Worm (Caenorhabditis elegans) whole organism, early embryonic: Measurements from ENCODE around the gene pept-1.

Experiments used
- B0310.2 ChIP-seq: sonication (generic microtip); optimal IDR thresholded peaks from 2 replicates; lab custom pipeline; 2016; ENCODE audit warnings: mild to moderate bottlenecking, missing genetic modification characterization, missing compliant biosample characterization
- F13C5.2 ChIP-seq: sonication (generic microtip); optimal IDR thresholded peaks from 2 replicates; lab custom pipeline; 2017; ENCODE audit warnings: mild to moderate bottlenecking, missing genetic modification characterization, inconsistent platforms, missing compliant biosample characterization
- aly-1 ChIP-seq: sonication (generic microtip); optimal IDR thresholded peaks from 2 replicates; lab custom pipeline; 2016; ENCODE audit warnings: missing genetic modification characterization, missing compliant biosample characterization
- ama-1 ChIP-seq: fragments of 150-350 bp; optimal IDR thresholded peaks from 2 replicates; lab custom pipeline; 2014
- ceh-13 ChIP-seq: fragments of 200-800 bp; sonication (Bioruptor generic); optimal IDR thresholded peaks from 2 replicates; lab custom pipeline; 2018; ENCODE audit warnings: mild to moderate bottlenecking, missing genetic modification characterization, missing compliant biosample characterization
- ceh-36 ChIP-seq: sonication (generic microtip); optimal IDR thresholded peaks from 2 replicates; lab custom pipeline; 2016; ENCODE audit warnings: missing genetic modification characterization, inconsistent platforms, missing compliant biosample characterization
- ets-7 ChIP-seq: sonication (generic microtip); optimal IDR thresholded peaks from 2 replicates; lab custom pipeline; 2016; ENCODE audit warnings: missing genotype, missing genetic modification characterization, missing compliant biosample characterization
- flt-1 ChIP-seq: fragments of 200-800 bp; sonication (Bioruptor generic); IDR thresholded peaks from 2 replicates; pipeline ENCODE4 v1.3.6; 2022; ENCODE audit warnings: missing genetic modification characterization, missing compliant biosample characterization
- hmbx-1 ChIP-seq: sonication (generic microtip); optimal IDR thresholded peaks from 2 replicates; lab custom pipeline; 2016; ENCODE audit warnings: mild to moderate bottlenecking, missing genetic modification characterization, missing compliant biosample characterization
- hmg-4 ChIP-seq: fragments of 200-800 bp; sonication (Bioruptor generic); optimal IDR thresholded peaks from 2 replicates; lab custom pipeline; 2018; ENCODE audit warnings: mild to moderate bottlenecking, missing genetic modification characterization, missing compliant biosample characterization
- hnd-1 ChIP-seq: sonication (generic microtip); optimal IDR thresholded peaks from 2 replicates; lab custom pipeline; 2016; ENCODE audit warnings: missing genetic modification characterization, missing compliant biosample characterization
- pes-1 ChIP-seq: fragments of 200-800 bp; sonication (Bioruptor generic); IDR thresholded peaks from 2 replicates; pipeline ENCODE4 v1.3.6; 2022; ENCODE audit warnings: missing genetic modification reagents, missing genetic modification characterization, missing compliant biosample characterization
- scrt-1 ChIP-seq: fragments of 200-800 bp; sonication (Bioruptor generic); IDR thresholded peaks from 2 replicates; pipeline ENCODE4 v1.3.6; 2022; ENCODE audit warnings: missing genetic modification characterization, missing compliant biosample characterization
- sea-1 ChIP-seq: fragments of 200-800 bp; sonication (Bioruptor generic); conservative IDR thresholded peaks from 2 replicates; pipeline ENCODE4 v1.3.6; 2022; ENCODE audit warnings: missing genetic modification characterization, missing compliant biosample characterization
- tbx-11 ChIP-seq: fragments of 200-800 bp; sonication (Bioruptor generic); IDR thresholded peaks from 2 replicates; pipeline ENCODE4 v1.3.6; 2022; ENCODE audit warnings: missing genetic modification characterization, missing compliant biosample characterization
- tbx-37 ChIP-seq: fragments of 200-800 bp; sonication (Bioruptor generic); conservative IDR thresholded peaks from 2 replicates; pipeline ENCODE4 v1.3.6; 2022; ENCODE audit warnings: missing genetic modification reagents, missing genetic modification characterization, missing compliant biosample characterization
- tra-4 ChIP-seq: sonication (generic microtip); optimal IDR thresholded peaks from 2 replicates; lab custom pipeline; 2017; ENCODE audit warnings: missing genetic modification characterization, missing compliant biosample characterization

The pept-1 gene

ce11 chrX:6456567-6456966 is at the start of gene pept-1:
Gene pept-1 (plus strand): TSS chrX:6456872.
- TF ChIP-seq B0310.2 (no peak), aly-1 (tag; lab: Kevin White, UChicago) (no peak), tbx-11 (GFP tag; lab: Robert Waterston, UW) (no peak), ceh-36 (tag; lab: Kevin White, UChicago) (no peak), hnd-1 (tag; lab: Kevin White, UChicago) (no peak), sea-1 (GFP tag; lab: Robert Waterston, UW) (no peak), hmg-4 (GFP tag; lab: Kevin White, UChicago) (no peak), flt-1 (GFP tag; lab: Robert Waterston, UW) (no peak), tbx-37 (GFP tag; lab: Robert Waterston, UW) (no peak), scrt-1 (GFP tag; lab: Robert Waterston, UW) (no peak), pes-1 (GFP tag; lab: Robert Waterston, UW) (no peak), ama-1 (no peak), ets-7 (no peak), ceh-13 (GFP tag; lab: Kevin White, UChicago) (no peak), tra-4 (tag; lab: Kevin White, UChicago) (no peak), F13C5.2 (no peak), hmbx-1 (tag; lab: Kevin White, UChicago) (no peak)

ce11 chrX:6407805-6408204 is 48.9 kb upstream of the pept-1 start:
- no peak for TF ChIP-seq B0310.2
- no peak for TF ChIP-seq aly-1 (tag; lab: Kevin White, UChicago)
- no peak for TF ChIP-seq hmg-4 (GFP tag; lab: Kevin White, UChicago)

- TF ChIP-seq aly-1 (tag; lab: Kevin White, UChicago) = no peak
- no peak for TF ChIP-seq B0310.2
- TF ChIP-seq pes-1 (GFP tag; lab: Robert Waterston, UW) = no peak
- no peak for TF ChIP-seq hmg-4 (GFP tag; lab: Kevin White, UChicago)
- no peak for TF ChIP-seq tbx-11 (GFP tag; lab: Robert Waterston, UW)
- TF ChIP-seq ets-7 = no peak
- TF ChIP-seq ceh-13 (GFP tag; lab: Kevin White, UChicago) = no peak
- TF ChIP-seq flt-1 (GFP tag; lab: Robert Waterston, UW) = no peak
- no peak for TF ChIP-seq sea-1 (GFP tag; lab: Robert Waterston, UW)
- TF ChIP-seq F13C5.2 = no peak
- no peak for TF ChIP-seq hnd-1 (tag; lab: Kevin White, UChicago)
- TF ChIP-seq scrt-1 (GFP tag; lab: Robert Waterston, UW) = no peak
- no peak for TF ChIP-seq hmbx-1 (tag; lab: Kevin White, UChicago)
- TF ChIP-seq ceh-36 (tag; lab: Kevin White, UChicago) = no peak
- no peak for TF ChIP-seq ama-1
These were observed 48.4 kb upstream of the pept-1 start for ce11 chrX:6408286-6408685.

ce11 chrX:6408713-6409112 is 48.0 kb upstream of the pept-1 start:
- no peak for TF ChIP-seq F13C5.2
- no peak for TF ChIP-seq pes-1 (GFP tag; lab: Robert Waterston, UW)
- no peak for TF ChIP-seq tra-4 (tag; lab: Kevin White, UChicago)
- no peak for TF ChIP-seq scrt-1 (GFP tag; lab: Robert Waterston, UW)
- TF ChIP-seq hmbx-1 (tag; lab: Kevin White, UChicago) = no peak
- no peak for TF ChIP-seq hnd-1 (tag; lab: Kevin White, UChicago)
- TF ChIP-seq ets-7 = no peak
- TF ChIP-seq ceh-36 (tag; lab: Kevin White, UChicago) = no peak
- TF ChIP-seq tbx-11 (GFP tag; lab: Robert Waterston, UW) = no peak
- TF ChIP-seq ceh-13 (GFP tag; lab: Kevin White, UChicago) = no peak
- TF ChIP-seq B0310.2 = no peak
- no peak for TF ChIP-seq sea-1 (GFP tag; lab: Robert Waterston, UW)
- no peak for TF ChIP-seq flt-1 (GFP tag; lab: Robert Waterston, UW)
- TF ChIP-seq tbx-37 (GFP tag; lab: Robert Waterston, UW) = no peak
- no peak for TF ChIP-seq hmg-4 (GFP tag; lab: Kevin White, UChicago)
- no peak for TF ChIP-seq ama-1

- TF ChIP-seq ama-1 (no peak), pes-1 (GFP tag; lab: Robert Waterston, UW) (no peak), hnd-1 (tag; lab: Kevin White, UChicago) (no peak)
These were observed 46.4 kb upstream of the pept-1 start, which contains the start of gene mup-2 for ce11 chrX:6410177-6410765. Gene mup-2 (minus strand): TSS chrX:6410227.

- TF ChIP-seq ets-7 (no peak), F13C5.2 (no peak), B0310.2 (no peak), tbx-11 (GFP tag; lab: Robert Waterston, UW) (no peak), ama-1 (no peak), tra-4 (tag; lab: Kevin White, UChicago) (no peak), sea-1 (GFP tag; lab: Robert Waterston, UW) (no peak), hmg-4 (GFP tag; lab: Kevin White, UChicago) (no peak)
These were observed 44.1 kb upstream of the pept-1 start, which contains the start of gene T22E5.1 for ce11 chrX:6412575-6412974. Gene T22E5.1 (plus strand): TSS chrX:6412875.

ce11 chrX:6413583-6413982 is 43.1 kb upstream of the pept-1 start:
- TF ChIP-seq ets-7 (no peak), B0310.2 (no peak), aly-1 (tag; lab: Kevin White, UChicago) (no peak), hmg-4 (GFP tag; lab: Kevin White, UChicago) (no peak), sea-1 (GFP tag; lab: Robert Waterston, UW) (no peak)
